Worm (Caenorhabditis elegans): ENCODE measurements around the gene clec-260.
A peak's percentile ranks its signal among the peaks of the same experiment; 100 is the strongest.
"Not testable (repeated sequence)": the region's sequence is repeated elsewhere in the genome, so short reads cannot be mapped to it uniquely, and the experiment has no call there.

Gene clec-260

DNA sequence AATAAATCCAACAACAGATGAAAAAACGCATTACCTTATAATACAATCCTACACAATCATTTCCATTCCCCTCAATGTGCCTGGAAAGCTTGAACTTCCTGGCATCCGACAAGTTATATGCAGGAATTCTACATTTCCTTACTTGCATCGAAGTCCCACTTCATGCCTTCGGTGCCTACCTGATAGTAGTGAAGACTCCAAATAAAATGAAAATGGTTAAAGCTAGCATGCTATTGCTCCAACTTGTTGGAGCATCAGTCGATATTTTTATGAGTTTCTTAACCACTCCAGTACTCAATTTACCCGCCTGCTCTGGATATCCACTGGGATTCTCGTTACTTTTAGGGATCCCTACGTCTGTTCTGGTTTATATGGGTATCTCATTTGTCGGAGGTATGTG lies 20.5 kb downstream of the clec-260 start, which contains the start of gene srh-171:
srh-171 (plus strand) TSS at position 75 of the 400 bp plus-strand sequence.
- TF ChIP-seq ceh-9 (tag; optimal IDR thresholded peaks at IDR 0.05) (no peak), nhr-11 (tag; optimal IDR thresholded peaks at IDR 0.05) (no peak), eor-1 (tag; optimal IDR thresholded peaks at IDR 0.05) (no peak), elt-3 (tag; optimal IDR thresholded peaks at IDR 0.05) (no peak), jun-1 (tag; optimal IDR thresholded peaks at IDR 0.05) (no peak), mml-1 (tag; optimal IDR thresholded peaks at IDR 0.05) (no peak), ZK546.5 (tag; optimal IDR thresholded peaks at IDR 0.05) (no peak), egl-5 (tag; optimal IDR thresholded peaks at IDR 0.05) (no peak), tbx-2 (tag; optimal IDR thresholded peaks at IDR 0.05) (no peak), unc-62 (GFP tag; optimal IDR thresholded peaks at IDR 0.05) (no peak)

DNA sequence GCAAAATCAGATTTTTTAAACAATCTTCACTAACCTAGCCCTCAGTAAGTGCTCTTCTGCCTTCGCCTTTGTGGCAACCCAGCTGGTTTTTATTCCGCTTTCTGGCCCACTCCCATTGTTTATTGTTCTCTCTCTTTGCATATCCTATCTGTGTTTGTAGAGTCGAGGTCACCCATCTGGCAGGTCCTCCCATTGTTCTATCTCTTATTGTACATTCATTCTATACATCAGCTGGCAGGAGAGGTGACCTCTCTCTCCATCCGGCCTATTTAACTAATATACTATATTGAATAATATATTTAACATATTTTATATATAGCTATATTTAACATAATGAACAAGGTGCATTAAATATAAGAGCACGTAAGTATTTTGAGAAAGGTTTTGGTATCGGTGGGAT lies 24.1 kb downstream of the clec-260 start:
- TF ChIP-seq nhr-67 (tag; optimal IDR thresholded peaks at IDR 0.05) = no peak
- no peak for TF ChIP-seq nhr-76 (tag; optimal IDR thresholded peaks at IDR 0.05)
- TF ChIP-seq nhr-25 (tag; optimal IDR thresholded peaks at IDR 0.05) = no peak
- TF ChIP-seq nhr-28 (tag; optimal IDR thresholded peaks at IDR 0.05) = no peak
- TF ChIP-seq ceh-28 (tag; optimal IDR thresholded peaks at IDR 0.05) = no peak
- TF ChIP-seq snpc-4 (tag; optimal IDR thresholded peaks at IDR 0.05) = no peak
- TF ChIP-seq egl-27 (tag; optimal IDR thresholded peaks at IDR 0.05) = no peak
- TF ChIP-seq unc-62 (GFP tag; optimal IDR thresholded peaks at IDR 0.05) = no peak
- TF ChIP-seq lin-15B (tag; optimal IDR thresholded peaks at IDR 0.05) = no peak
- no peak for TF ChIP-seq sea-2 (GFP tag; optimal IDR thresholded peaks at IDR 0.05)

DNA sequence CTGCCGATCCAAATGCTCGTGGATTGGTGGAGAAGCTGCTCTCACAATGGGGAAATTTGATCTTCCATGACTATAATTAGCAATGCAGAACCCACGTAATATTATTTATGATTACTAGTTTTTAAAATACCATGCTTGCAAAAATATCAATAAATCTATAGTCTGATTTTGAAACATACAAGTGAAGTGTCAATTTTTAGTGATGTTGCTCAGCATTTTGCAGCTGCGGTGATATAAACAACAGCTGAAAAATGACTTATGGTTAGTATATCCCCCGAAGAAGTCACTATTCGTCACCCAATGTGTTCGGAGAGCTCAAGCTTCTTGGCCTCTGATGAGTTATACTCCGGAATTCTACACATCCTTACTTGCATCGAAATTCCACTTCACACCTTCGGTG lies 27.4 kb downstream of the clec-260 start, which contains the start of gene srh-172:
srh-172 (plus strand) TSS at position 301 of the 400 bp plus-strand sequence.
- TF ChIP-seq aly-2 (tag; optimal IDR thresholded peaks at IDR 0.05) = no peak
- TF ChIP-seq mml-1 (tag; optimal IDR thresholded peaks at IDR 0.05) = no peak
- no peak for TF ChIP-seq ceh-28 (tag; optimal IDR thresholded peaks at IDR 0.05)
- TF ChIP-seq ceh-82 (tag; optimal IDR thresholded peaks at IDR 0.05) = no peak
- no peak for TF ChIP-seq ZK546.5 (tag; optimal IDR thresholded peaks at IDR 0.05)
- no peak for TF ChIP-seq fkh-2 (tag; optimal IDR thresholded peaks at IDR 0.05)
- no peak for TF ChIP-seq egl-5 (tag; optimal IDR thresholded peaks at IDR 0.05)
- TF ChIP-seq nhr-77 (tag; optimal IDR thresholded peaks at IDR 0.05) = no peak
- no peak for TF ChIP-seq ceh-9 (tag; optimal IDR thresholded peaks at IDR 0.05)

DNA sequence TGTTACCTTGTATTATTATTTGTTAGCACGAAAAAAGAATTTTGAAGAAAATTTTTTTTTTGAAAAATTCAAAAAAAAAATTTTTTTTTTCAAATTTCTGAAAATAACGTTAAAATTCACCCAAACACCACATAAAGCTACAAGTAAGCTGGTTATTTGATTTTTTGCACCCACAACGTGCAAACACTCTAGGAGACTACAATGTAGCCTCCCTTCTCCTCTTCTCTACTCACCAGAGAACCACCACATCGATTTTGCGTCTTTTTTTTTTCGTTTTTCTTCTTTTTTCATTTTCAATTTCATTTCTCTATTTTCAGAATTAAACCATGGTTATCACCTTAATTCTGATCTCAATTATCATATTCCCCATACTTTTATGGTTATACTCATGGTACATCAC lies 30.9 kb downstream of the clec-260 start, which contains the start of gene abhd-3.1:
abhd-3.1 (plus strand) TSS at position 318 of the 400 bp plus-strand sequence.
- TF ChIP-seq nfya-1 (tag; optimal IDR thresholded peaks at IDR 0.05; ENCODE audit: insufficient read depth) (no peak), hmg-11 (tag; optimal IDR thresholded peaks at IDR 0.05) (peak; percentile 23), pha-4 (tag; optimal IDR thresholded peaks at IDR 0.05) (peak; percentile 4)

DNA sequence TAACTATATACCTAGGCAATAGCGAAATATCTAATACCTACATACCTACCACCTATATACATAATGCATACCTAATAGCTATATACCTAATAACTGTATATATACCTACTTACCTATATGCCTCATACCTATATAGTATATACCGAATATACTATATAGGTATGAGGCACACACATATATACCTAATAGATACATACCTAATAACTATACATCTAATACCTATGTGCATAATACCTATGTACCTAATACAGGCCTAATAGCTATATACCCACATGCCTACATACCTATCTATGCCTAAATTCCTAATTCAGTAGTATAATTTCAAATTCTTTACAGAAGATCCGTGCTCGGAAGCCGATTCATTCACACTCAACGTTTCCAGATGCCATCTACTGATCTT lies 31.6 kb downstream of the clec-260 start:
- TF ChIP-seq fos-1 (tag; optimal IDR thresholded peaks at IDR 0.05) (no peak), R02D3.7 (tag; optimal IDR thresholded peaks at IDR 0.05) (no peak), unc-62 (GFP tag; optimal IDR thresholded peaks at IDR 0.05) (no peak), ceh-82 (tag; optimal IDR thresholded peaks at IDR 0.05) (no peak), elt-2 (tag; optimal IDR thresholded peaks at IDR 0.05) (no peak), nhr-77 (tag; optimal IDR thresholded peaks at IDR 0.05) (no peak), skn-1 (tag; optimal IDR thresholded peaks at IDR 0.05) (no peak)

DNA sequence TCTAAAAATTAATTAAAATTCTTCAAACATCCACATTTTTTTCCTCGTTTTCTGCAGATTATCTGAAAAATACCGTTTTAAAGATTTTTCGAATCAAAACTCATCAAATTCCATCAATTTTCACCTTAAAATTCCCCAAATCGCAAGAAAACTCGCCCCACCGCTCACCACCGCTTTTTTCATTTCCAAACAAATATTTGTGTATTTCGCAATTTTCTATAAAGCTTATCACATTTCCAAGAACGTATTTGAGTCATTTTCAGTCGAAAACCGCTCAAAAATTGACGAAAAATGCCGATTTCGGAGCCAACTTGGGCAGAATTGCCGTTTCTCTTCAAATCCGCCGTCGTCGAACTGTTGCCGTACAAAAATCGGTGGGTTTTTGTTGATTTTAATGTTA lies 36.4 kb downstream of the clec-260 start, which contains the start of gene Y60A3A.8:
Y60A3A.8 (plus strand) TSS at position 258 of the 400 bp plus-strand sequence.
- TF ChIP-seq egl-27, eor-1, R02D3.7 (tag; optimal IDR thresholded peaks at IDR 0.05): not testable (repeated sequence)

DNA sequence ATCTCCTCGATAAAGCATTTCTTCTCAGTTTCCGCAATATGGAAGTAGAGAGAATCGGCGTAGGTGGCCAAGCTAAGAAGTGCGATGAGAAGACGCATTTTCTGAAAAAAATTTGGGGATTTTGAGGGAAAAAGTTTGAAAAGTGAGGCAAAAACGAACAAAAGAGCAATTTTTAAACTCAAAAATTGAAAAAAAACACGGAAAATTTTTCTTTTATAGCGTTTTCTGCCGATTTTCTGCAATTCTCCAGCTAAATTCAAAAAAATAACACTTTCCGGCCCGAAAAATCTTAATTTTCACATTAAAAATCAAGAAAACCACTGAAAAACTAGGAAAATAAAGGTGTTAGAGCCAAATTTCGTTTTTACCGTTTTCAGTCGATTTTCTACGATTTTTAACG lies 37.1 kb downstream of the clec-260 start, which contains the start of gene tmed-4:
tmed-4 (minus strand) TSS at position 101 of the 400 bp plus-strand sequence.
- TF ChIP-seq ceh-82, nhr-77, pqm-1 (tag; optimal IDR thresholded peaks at IDR 0.05): not testable (repeated sequence)
